Worm (Caenorhabditis elegans) whole organism, mixed stage, embryonic: ENCODE measurements around the gene C53D6.8.

Source experiments
- ceh-39 ChIP-seq: fragments of 150-350 bp; optimal IDR thresholded peaks from 2 replicates; lab custom pipeline; 2014; ENCODE audit warnings: missing biosample characterization, missing genetic modification characterization
- elt-1 ChIP-seq: sonication (generic microtip); optimal IDR thresholded peaks from 2 replicates; lab custom pipeline; 2017; ENCODE audit warnings: missing genetic modification characterization, mild to moderate bottlenecking, missing compliant biosample characterization, antibody characterized with exemption, moderate library complexity, borderline replicate concordance; ENCODE audit not compliant: insufficient read depth
- elt-3 ChIP-seq: fragments of 150-350 bp; optimal IDR thresholded peaks from 2 replicates; lab custom pipeline; 2014; ENCODE audit warnings: missing biosample characterization, missing genetic modification characterization
- lin-13 ChIP-seq: fragments of 150-350 bp; optimal IDR thresholded peaks from 2 replicates; lab custom pipeline; 2014; ENCODE audit warnings: missing biosample characterization, missing genetic modification characterization
- nhr-12 ChIP-seq: fragments of 150-350 bp; optimal IDR thresholded peaks from 2 replicates; lab custom pipeline; 2014; ENCODE audit warnings: missing biosample characterization, missing genetic modification characterization
- nhr-2 ChIP-seq: fragments of 150-350 bp; optimal IDR thresholded peaks from 2 replicates; lab custom pipeline; 2014; ENCODE audit warnings: missing biosample characterization, missing genetic modification characterization
- nhr-237 ChIP-seq: fragments of 150-350 bp; optimal IDR thresholded peaks from 2 replicates; lab custom pipeline; 2014; ENCODE audit warnings: missing biosample characterization, missing genetic modification characterization
- nhr-28 ChIP-seq: fragments of 150-350 bp; optimal IDR thresholded peaks from 2 replicates; lab custom pipeline; 2014; ENCODE audit warnings: missing biosample characterization, missing genetic modification characterization
- nhr-76 ChIP-seq: sonication (generic microtip); optimal IDR thresholded peaks from 2 replicates; lab custom pipeline; 2017; ENCODE audit warnings: missing biosample characterization, missing genetic modification characterization
- snpc-4 ChIP-seq: fragments of 150-350 bp; optimal IDR thresholded peaks from 2 replicates; lab custom pipeline; 2014; ENCODE audit warnings: missing biosample characterization, missing genetic modification characterization
- sptf-1 ChIP-seq: sonication (generic microtip); optimal IDR thresholded peaks from 2 replicates; lab custom pipeline; 2017; ENCODE audit warnings: mild to moderate bottlenecking, missing genetic modification characterization, moderate library complexity, missing compliant biosample characterization
- tbx-8 ChIP-seq: fragments of 200-800 bp; sonication (Bioruptor generic); optimal IDR thresholded peaks from 2 replicates; lab custom pipeline; 2018; ENCODE audit warnings: mild to moderate bottlenecking, missing genetic modification characterization, moderate library complexity, missing compliant biosample characterization
- unc-62 ChIP-seq: fragments of 150-350 bp; optimal IDR thresholded peaks from 2 replicates; lab custom pipeline; 2014; ENCODE audit warnings: missing biosample characterization, missing genetic modification reagents, missing genetic modification characterization

DNA sequence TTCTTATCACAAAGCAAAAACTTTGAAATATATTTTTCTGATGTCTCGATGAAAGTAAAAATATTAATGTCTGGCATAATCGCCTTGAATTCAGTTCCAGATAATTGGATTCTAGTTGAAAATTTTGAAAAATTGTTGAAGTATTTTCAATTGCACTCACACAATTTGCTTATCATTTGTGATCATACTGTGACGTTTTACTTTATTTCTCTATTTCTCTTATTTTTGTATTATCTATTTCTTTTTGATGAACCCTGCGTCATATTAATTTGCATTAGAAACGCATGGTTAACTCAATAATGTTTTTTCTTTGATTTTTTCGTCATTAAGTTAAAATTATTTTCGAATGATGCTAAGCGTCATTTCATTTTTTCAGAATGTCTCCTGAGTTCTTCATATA lies 7.7 kb upstream of the C53D6.8 start, which contains the start of gene C53D6.11:
- TF ChIP-seq ceh-39 (tag; lab: Kevin White, UChicago), result no peak
- no peak for TF ChIP-seq snpc-4 (tag; lab: Kevin White, UChicago)
- TF ChIP-seq tbx-8 (GFP tag; lab: Kevin White, UChicago), result no peak
- TF ChIP-seq elt-1 (tag; lab: Kevin White, UChicago), result no peak
- no peak for TF ChIP-seq elt-3
- TF ChIP-seq unc-62 (GFP tag; lab: Kevin White, UChicago), result no peak
- TF ChIP-seq nhr-76, result no peak
- no peak for TF ChIP-seq nhr-237 (tag; lab: Kevin White, UChicago)
- TF ChIP-seq nhr-12 (tag; lab: Kevin White, UChicago), result no peak
- TF ChIP-seq nhr-28 (tag; lab: Kevin White, UChicago), result no peak
- no peak for TF ChIP-seq lin-13 (tag; lab: Kevin White, UChicago)
- TF ChIP-seq sptf-1, result no peak
- no peak for TF ChIP-seq nhr-2 (tag; lab: Kevin White, UChicago)
